Fruit fly (Drosophila melanogaster) whole organism, embryonic: ENCODE results near the gene CG31041.

Source experiments
- ATbp ChIP-seq: fragments of 200-800 bp; sonication (Bioruptor generic); optimal IDR thresholded peaks from 2 replicates; lab custom pipeline; 2017; ENCODE audit warnings: missing biosample characterization, mild to moderate bottlenecking, missing genetic modification characterization, missing genetic modification reagents
- BEAF-32 ChIP-seq: fragments of 200-800 bp; sonication (Bioruptor generic); optimal IDR thresholded peaks from 3 replicates; lab custom pipeline; 2017; ENCODE audit warnings: missing biosample characterization, missing genetic modification characterization, mild to moderate bottlenecking, moderate library complexity, missing genetic modification reagents
- Bgb ChIP-seq: fragments of 200-800 bp; sonication (Bioruptor generic); IDR thresholded peaks from 2 replicates; pipeline ENCODE4 v1.3.6; 2022; ENCODE audit warnings: missing biosample characterization, missing genetic modification characterization; ENCODE audit not compliant: partially characterized antibody
- Blimp-1 ChIP-seq: fragments of 200-800 bp; sonication (Bioruptor generic); optimal IDR thresholded peaks from 3 replicates; lab custom pipeline; 2018; ENCODE audit warnings: missing biosample characterization, missing genetic modification characterization, mild to moderate bottlenecking, moderate library complexity, missing genetic modification reagents
- BtbVII ChIP-seq: fragments of 200-800 bp; sonication (Bioruptor generic); optimal IDR thresholded peaks from 3 replicates; lab custom pipeline; 2017; ENCODE audit warnings: missing biosample characterization, mild to moderate bottlenecking, missing genetic modification characterization
- CG10543 ChIP-seq: fragments of 200-800 bp; sonication (Bioruptor generic); optimal IDR thresholded peaks from 3 replicates; lab custom pipeline; 2017; ENCODE audit warnings: missing biosample characterization, mild to moderate bottlenecking, missing genetic modification characterization, moderate library complexity
- CG12104 ChIP-seq: fragments of 200-800 bp; sonication (Bioruptor generic); optimal IDR thresholded peaks from 3 replicates; lab custom pipeline; 2016; ENCODE audit warnings: missing biosample characterization, missing genetic modification characterization
- CG12942 ChIP-seq: fragments of 200-800 bp; sonication (Bioruptor generic); optimal IDR thresholded peaks from 3 replicates; lab custom pipeline; 2016; ENCODE audit warnings: missing biosample characterization, missing genetic modification characterization
- CG13775 ChIP-seq: fragments of 200-800 bp; sonication (Bioruptor generic); optimal IDR thresholded peaks from 3 replicates; lab custom pipeline; 2017; ENCODE audit warnings: missing biosample characterization, mild to moderate bottlenecking, missing genetic modification characterization
- CG1602 ChIP-seq: fragments of 200-800 bp; sonication (Bioruptor generic); optimal IDR thresholded peaks from 3 replicates; lab custom pipeline; 2016; ENCODE audit warnings: missing biosample characterization, missing genetic modification characterization
- CG16815 ChIP-seq: fragments of 200-800 bp; sonication (Bioruptor generic); optimal IDR thresholded peaks from 3 replicates; lab custom pipeline; 2017; ENCODE audit warnings: missing biosample characterization, mild to moderate bottlenecking, missing genetic modification characterization
- CG17328 ChIP-seq: fragments of 200-800 bp; sonication (Bioruptor generic); IDR thresholded peaks from 2 replicates; pipeline ENCODE4 v1.3.6; 2022; ENCODE audit warnings: missing biosample characterization, missing genetic modification characterization
- CG17359 ChIP-seq: fragments of 200-800 bp; sonication (Bioruptor generic); optimal IDR thresholded peaks from 3 replicates; lab custom pipeline; 2018; ENCODE audit warnings: missing biosample characterization, mild to moderate bottlenecking, missing genetic modification characterization, moderate library complexity
- CG17912 ChIP-seq: fragments of 200-800 bp; sonication (Bioruptor generic); optimal IDR thresholded peaks from 2 replicates; lab custom pipeline; 2018; ENCODE audit warnings: missing biosample characterization, mild to moderate bottlenecking, missing genetic modification characterization
- CG2678 ChIP-seq: fragments of 200-800 bp; sonication (Bioruptor generic); optimal IDR thresholded peaks from 3 replicates; lab custom pipeline; 2019; ENCODE audit warnings: missing biosample characterization, mild to moderate bottlenecking, missing genetic modification characterization, moderate library complexity
- CG4707 ChIP-seq: fragments of 200-800 bp; sonication (Bioruptor generic); optimal IDR thresholded peaks from 2 replicates; lab custom pipeline; 2018; ENCODE audit warnings: missing biosample characterization, mild to moderate bottlenecking, missing genetic modification characterization, moderate library complexity
- CG5953 ChIP-seq: fragments of 200-800 bp; sonication (Bioruptor generic); IDR thresholded peaks from 2 replicates; pipeline ENCODE4 v1.3.6; 2022; ENCODE audit warnings: missing biosample characterization, missing genetic modification characterization
- CG7839 ChIP-seq: fragments of 200-800 bp; sonication (Bioruptor generic); optimal IDR thresholded peaks from 3 replicates; lab custom pipeline; 2018; ENCODE audit warnings: missing biosample characterization, mild to moderate bottlenecking, missing genetic modification characterization, moderate library complexity
- CG8089 ChIP-seq: fragments of 200-800 bp; sonication (Bioruptor generic); optimal IDR thresholded peaks from 3 replicates; lab custom pipeline; 2016; ENCODE audit warnings: missing biosample characterization, missing genetic modification characterization
- CG8388 ChIP-seq: fragments of 200-800 bp; sonication (Bioruptor generic); optimal IDR thresholded peaks from 2 replicates; lab custom pipeline; 2019; ENCODE audit warnings: missing biosample characterization, mild to moderate bottlenecking, missing genetic modification characterization, moderate library complexity
- CG8944 ChIP-seq: fragments of 200-800 bp; sonication (Bioruptor generic); optimal IDR thresholded peaks from 3 replicates; lab custom pipeline; 2016; ENCODE audit warnings: missing biosample characterization, missing genetic modification characterization
- CG9817 ChIP-seq: fragments of 200-800 bp; sonication (Bioruptor generic); optimal IDR thresholded peaks from 2 replicates; lab custom pipeline; 2018; ENCODE audit warnings: missing biosample characterization, mild to moderate bottlenecking, missing genetic modification characterization, moderate library complexity
- D ChIP-seq, 2 experiments: fragments of 200-800 bp in 1 of 2; fragments of >200 bp in 1 of 2; sonication (Bioruptor generic) in 1 of 2; optimal IDR thresholded peaks; 2 replicates in 1 of 2; 3 replicates in 1 of 2; lab custom pipeline; 2017; ENCODE audit warnings: mild to moderate bottlenecking in 1 of 2, missing biosample characterization in 1 of 2, missing genetic modification characterization in 1 of 2, missing genetic modification reagents in 1 of 2
- HHEX ChIP-seq: fragments of 200-800 bp; sonication (Bioruptor generic); optimal IDR thresholded peaks from 3 replicates; lab custom pipeline; 2017; ENCODE audit warnings: missing biosample characterization, mild to moderate bottlenecking, missing genetic modification characterization, missing genetic modification reagents
- HLH3B ChIP-seq: fragments of 200-800 bp; sonication (Bioruptor generic); IDR thresholded peaks from 2 replicates; pipeline ENCODE4 v1.3.6; 2022; ENCODE audit warnings: missing biosample characterization, missing genetic modification characterization
- HLH54F ChIP-seq: fragments of 200-800 bp; sonication (Bioruptor generic); optimal IDR thresholded peaks from 3 replicates; lab custom pipeline; 2016; ENCODE audit warnings: missing biosample characterization, missing genetic modification characterization
- Lpt ChIP-seq: fragments of >200 bp; optimal IDR thresholded peaks from 2 replicates; lab custom pipeline; 2018; ENCODE audit warnings: missing biosample characterization, missing genetic modification characterization
- Med ChIP-seq: fragments of 200-800 bp; sonication (Bioruptor generic); peaks from one replicate; lab custom pipeline; 2016; ENCODE audit warnings: missing biosample characterization, missing genetic modification characterization, mild to moderate bottlenecking, inconsistent platforms, moderate library complexity
- NC2α ChIP-seq: fragments of 200-800 bp; sonication (Bioruptor generic); optimal IDR thresholded peaks from 2 replicates; lab custom pipeline; 2016; ENCODE audit warnings: missing biosample characterization, missing genetic modification characterization
- Nf-YA ChIP-seq: fragments of 200-800 bp; sonication (Bioruptor generic); IDR thresholded peaks from 2 replicates; pipeline ENCODE4 v1.3.6; 2022; ENCODE audit warnings: missing biosample characterization, missing genetic modification characterization
- Nf-YB ChIP-seq: fragments of 200-800 bp; sonication (Bioruptor generic); optimal IDR thresholded peaks from 3 replicates; lab custom pipeline; 2019; ENCODE audit warnings: missing biosample characterization, mild to moderate bottlenecking, missing genetic modification characterization, moderate library complexity
- NfI ChIP-seq: fragments of 200-800 bp; sonication (Bioruptor generic); optimal IDR thresholded peaks from 3 replicates; lab custom pipeline; 2018; ENCODE audit warnings: missing biosample characterization, mild to moderate bottlenecking, missing genetic modification characterization, moderate library complexity
- Rfx ChIP-seq: fragments of 200-800 bp; sonication (Bioruptor generic); IDR thresholded peaks from 2 replicates; pipeline ENCODE4 v1.3.6; 2022; ENCODE audit warnings: missing biosample characterization, missing genetic modification characterization
- Tbp ChIP-seq: fragments of >200 bp; optimal IDR thresholded peaks from 2 replicates; lab custom pipeline; 2018; ENCODE audit warnings: missing biosample characterization, missing genetic modification characterization
- bab2 ChIP-seq: fragments of 200-800 bp; sonication (Bioruptor generic); optimal IDR thresholded peaks from 2 replicates; lab custom pipeline; 2016; ENCODE audit warnings: missing biosample characterization, missing genetic modification characterization
- bcd ChIP-seq: fragments of 200-800 bp; sonication (Bioruptor generic); optimal IDR thresholded peaks from 2 replicates; lab custom pipeline; 2017; ENCODE audit warnings: missing biosample characterization, mild to moderate bottlenecking, missing genetic modification characterization
- corto ChIP-seq: fragments of 200-800 bp; sonication (Bioruptor generic); optimal IDR thresholded peaks from 2 replicates; lab custom pipeline; 2016; ENCODE audit warnings: missing biosample characterization, mild to moderate bottlenecking, missing genetic modification characterization, moderate library complexity
- dm ChIP-seq: fragments of 200-800 bp; sonication (Bioruptor generic); optimal IDR thresholded peaks from 3 replicates; lab custom pipeline; 2016; ENCODE audit warnings: missing biosample characterization, missing genetic modification characterization
- dpn ChIP-seq, 2 experiments: fragments of 200-800 bp; sonication (Bioruptor generic); optimal IDR thresholded peaks; 3 replicates each; lab custom pipeline; 2016; ENCODE audit warnings: missing biosample characterization in 2 of 2, missing genetic modification characterization in 2 of 2
- emc ChIP-seq: fragments of 200-800 bp; sonication (Bioruptor generic); optimal IDR thresholded peaks from 2 replicates; lab custom pipeline; 2016; ENCODE audit warnings: missing biosample characterization, missing genetic modification characterization
- h ChIP-seq: fragments of >200 bp; optimal IDR thresholded peaks from 2 replicates; lab custom pipeline; 2017
- ham ChIP-seq: fragments of 200-800 bp; sonication (Bioruptor generic); IDR thresholded peaks from 2 replicates; pipeline ENCODE4 v1.3.6; 2022; ENCODE audit warnings: missing biosample characterization, missing genetic modification characterization
- lilli ChIP-seq: fragments of 200-800 bp; sonication (Bioruptor generic); optimal IDR thresholded peaks from 3 replicates; lab custom pipeline; 2016; ENCODE audit warnings: missing biosample characterization, missing genetic modification characterization
- oc ChIP-seq: fragments of 200-800 bp; sonication (Bioruptor generic); optimal IDR thresholded peaks from 2 replicates; lab custom pipeline; 2018; ENCODE audit warnings: missing biosample characterization, mild to moderate bottlenecking, missing genetic modification characterization, moderate library complexity
- pros ChIP-seq: fragments of 200-800 bp; sonication (Bioruptor generic); optimal IDR thresholded peaks from 3 replicates; lab custom pipeline; 2019; ENCODE audit warnings: missing biosample characterization, mild to moderate bottlenecking, missing genetic modification characterization, moderate library complexity
- sna ChIP-seq: fragments of 200-800 bp; sonication (Bioruptor generic); IDR thresholded peaks from 2 replicates; pipeline ENCODE4 v1.3.6; 2022; ENCODE audit warnings: missing biosample characterization, missing genetic modification characterization; ENCODE audit not compliant: partially characterized antibody
- sqz ChIP-seq: fragments of 200-800 bp; sonication (Bioruptor generic); optimal IDR thresholded peaks from 3 replicates; lab custom pipeline; 2018; ENCODE audit warnings: missing biosample characterization, mild to moderate bottlenecking, missing genetic modification characterization
- tll ChIP-seq, 2 experiments: fragments of 200-800 bp in 1 of 2; fragments of >200 bp in 1 of 2; sonication (Bioruptor generic) in 1 of 2; optimal IDR thresholded peaks; 2 replicates each; lab custom pipeline; 2017 to 2019; ENCODE audit warnings: missing biosample characterization in 2 of 2, missing genetic modification characterization in 2 of 2, mild to moderate bottlenecking in 1 of 2, moderate library complexity in 1 of 2
- twi ChIP-seq: fragments of 200-800 bp; optimal IDR thresholded peaks from 2 replicates; lab custom pipeline; 2019; ENCODE audit warnings: missing biosample characterization, mild to moderate bottlenecking, missing genetic modification characterization, moderate library complexity
- wek ChIP-seq: fragments of 200-800 bp; sonication (Bioruptor generic); optimal IDR thresholded peaks from 3 replicates; lab custom pipeline; 2018; ENCODE audit warnings: missing biosample characterization, mild to moderate bottlenecking, missing genetic modification characterization, moderate library complexity
- zf30C ChIP-seq: fragments of 200-800 bp; sonication (Bioruptor generic); optimal IDR thresholded peaks from 3 replicates; lab custom pipeline; 2018; ENCODE audit warnings: missing biosample characterization, mild to moderate bottlenecking, missing genetic modification characterization

CG31041 gene

dm6 chr3R:29576009-29576408, 14.7 kb downstream of the CG31041 start:
- TF ChIP-seq Med (GFP tag; lab: Kevin White, UChicago) (peak; percentile 15), HHEX (GFP tag; lab: Kevin White, UChicago) (no peak), wek (GFP tag; lab: Kevin White, UChicago) (no peak), CG17359 (no peak), tll (GFP tag; optimal IDR thresholded peaks at IDR 0.05; lab: Kevin White, UChicago) (peak in 1 of 2 experiments; percentile 83), pros (GFP tag; lab: Kevin White, UChicago) (peak; percentile 35), CG7839 (no peak), HLH54F (GFP tag; lab: Kevin White, UChicago) (no peak), BEAF-32 (no peak), sqz (GFP tag; lab: Kevin White, UChicago) (peak; percentile 4), twi (tag; lab: Kevin White, UChicago) (no peak), CG5953 (GFP tag; lab: Robert Waterston, UW) (no peak), Tbp (GFP tag; lab: Kevin White, UChicago) (no peak), dm (GFP tag; lab: Kevin White, UChicago) (no peak), CG1602 (no peak), BtbVII (GFP tag; lab: Kevin White, UChicago) (no peak), CG13775 (GFP tag; lab: Kevin White, UChicago) (no peak), sna (GFP tag; lab: Robert Waterston, UW) (no peak), CG4707 (no peak), Bgb (GFP tag; lab: Robert Waterston, UW) (no peak), D (optimal IDR thresholded peaks at IDR 0.05; lab: Kevin White, UChicago) (no peak), D (GFP tag; optimal IDR thresholded peaks at IDR 0.05; lab: Kevin White, UChicago) (no peak), CG12104 (no peak), NC2α (no peak), Blimp-1 (no peak), Nf-YA (GFP tag; lab: Robert Waterston, UW) (no peak), h (lab: Kevin White, UChicago) (no peak), emc (GFP tag; lab: Kevin White, UChicago) (no peak), lilli (GFP tag; lab: Kevin White, UChicago) (no peak), dpn (GFP tag; optimal IDR thresholded peaks at IDR 0.05; lab: Kevin White, UChicago) (no peak), CG16815 (no peak), CG17328 (GFP tag; lab: Robert Waterston, UW) (no peak), corto (GFP tag; lab: Kevin White, UChicago) (no peak), CG8944 (GFP tag; lab: Kevin White, UChicago) (no peak), CG2678 (tag; lab: Kevin White, UChicago) (no peak), CG8388 (GFP tag; lab: Kevin White, UChicago) (no peak), oc (tag; lab: Kevin White, UChicago) (peak; percentile 92), bab2 (GFP tag; lab: Kevin White, UChicago) (no peak), CG9817 (tag; lab: Kevin White, UChicago) (no peak), HLH3B (no peak)

- TF ChIP-seq Nf-YA (GFP tag; lab: Robert Waterston, UW) (no peak), bcd (no peak), CG8089 (no peak), Lpt (GFP tag; lab: Kevin White, UChicago) (no peak), Nf-YB (GFP tag; lab: Kevin White, UChicago) (peak; percentile 75), CG17912 (GFP tag; lab: Kevin White, UChicago) (no peak), ham (GFP tag; lab: Robert Waterston, UW) (no peak), CG10543 (GFP tag; lab: Kevin White, UChicago) (no peak), ATbp (no peak), Rfx (GFP tag; lab: Robert Waterston, UW) (no peak), NfI (GFP tag; lab: Kevin White, UChicago) (no peak), zf30C (no peak), CG12942 (GFP tag; lab: Kevin White, UChicago) (no peak)
These were observed 18.6 kb downstream of the CG31041 start for dm6 chr3R:29572040-29572648.
